Worm (Caenorhabditis elegans): ENCODE results near the gene atx-2.

atx-2 gene

ce11 chrIII:10463653-10464052, 2.5 kb downstream of the atx-2 start:
- TF ChIP-seq Y5F2A.4 (GFP tag; optimal IDR thresholded peaks at IDR 0.05) (no peak), cey-2 (tag; optimal IDR thresholded peaks at IDR 0.05; ENCODE audit: borderline replicate concordance, insufficient read depth) (no peak), spr-3 (GFP tag; optimal IDR thresholded peaks at IDR 0.05) (no peak), skn-1 (tag; optimal IDR thresholded peaks at IDR 0.05) (no peak), mxl-3 (GFP tag; optimal IDR thresholded peaks at IDR 0.05) (peak; percentile 46), ama-1 (optimal IDR thresholded peaks at IDR 0.05) (no peak), nhr-41 (GFP tag; IDR thresholded peaks at IDR 0.05) (no peak), rbr-2 (tag; optimal IDR thresholded peaks at IDR 0.05) (no peak), ctbp-1 (GFP tag; IDR thresholded peaks at IDR 0.05) (no peak), F44E2.7 (GFP tag; IDR thresholded peaks at IDR 0.05) (no peak), set-16 (GFP tag; IDR thresholded peaks at IDR 0.05) (no peak), fos-1 (tag; optimal IDR thresholded peaks at IDR 0.05) (no peak), ceh-32 (tag; optimal IDR thresholded peaks at IDR 0.05; ENCODE audit: poor library complexity) (no peak), lin-29 (GFP tag; IDR thresholded peaks at IDR 0.05) (no peak), mxl-2 (GFP tag; conservative IDR thresholded peaks at IDR 0.05) (no peak), daf-12 (tag; optimal IDR thresholded peaks at IDR 0.05) (no peak), zag-1 (tag; optimal IDR thresholded peaks at IDR 0.05) (no peak), hlh-30 (tag; optimal IDR thresholded peaks at IDR 0.05; ENCODE audit: insufficient read depth) (peak; percentile 86), daf-16 (GFP tag; optimal IDR thresholded peaks at IDR 0.05) (no peak), daf-16 (tag; optimal IDR thresholded peaks at IDR 0.05) (peak; percentile 95), dmd-9 (GFP tag; IDR thresholded peaks at IDR 0.05) (no peak), dve-1 (tag; optimal IDR thresholded peaks at IDR 0.05; ENCODE audit: insufficient read depth) (peak; percentile 64), aly-2 (tag; optimal IDR thresholded peaks at IDR 0.05) (no peak), ceh-28 (tag; optimal IDR thresholded peaks at IDR 0.05) (peak; percentile 59), nhr-6 (tag; optimal IDR thresholded peaks at IDR 0.05) (peak; percentile 14), tag-97 (GFP tag; IDR thresholded peaks at IDR 0.05) (no peak), nhr-102 (tag; optimal IDR thresholded peaks at IDR 0.05) (no peak), F10B5.3 (tag; optimal IDR thresholded peaks at IDR 0.05) (no peak), mdl-1 (tag; optimal IDR thresholded peaks at IDR 0.05) (peak in 1 of 2 experiments; percentile 11), php-3 (GFP tag; IDR thresholded peaks at IDR 0.05) (no peak), sdz-12 (GFP tag; optimal IDR thresholded peaks at IDR 0.05) (no peak), ces-1 (GFP tag; optimal IDR thresholded peaks at IDR 0.05) (no peak), lin-1 (GFP tag; IDR thresholded peaks at IDR 0.05) (no peak), ZK337.2 (GFP tag; IDR thresholded peaks at IDR 0.05) (no peak), nhr-237 (tag; optimal IDR thresholded peaks at IDR 0.05) (no peak), duxl-1 (tag; optimal IDR thresholded peaks at IDR 0.05; ENCODE audit: poor library complexity) (no peak), nhr-42 (GFP tag; IDR thresholded peaks at IDR 0.05) (no peak), lim-7 (GFP tag; IDR thresholded peaks at IDR 0.05) (no peak), pqm-1 (tag; optimal IDR thresholded peaks at IDR 0.05) (no peak), pha-4 (GFP tag; IDR thresholded peaks at IDR 0.05) (no peak), pha-4 (tag; optimal IDR thresholded peaks at IDR 0.05) (no peak), nhr-111 (GFP tag; optimal IDR thresholded peaks at IDR 0.05) (no peak), unc-62 (GFP tag; optimal IDR thresholded peaks at IDR 0.05 in 1 of 2) (peak in 1 of 2 experiments; percentile 25), unc-62 (tag; optimal IDR thresholded peaks at IDR 0.05) (no peak), egl-27 (tag; optimal IDR thresholded peaks at IDR 0.05) (no peak), tra-1 (GFP tag; IDR thresholded peaks at IDR 0.05) (no peak), daf-19 (GFP tag; conservative IDR thresholded peaks at IDR 0.05) (no peak), jun-1 (tag; optimal IDR thresholded peaks at IDR 0.05) (no peak), zfp-2 (tag; optimal IDR thresholded peaks at IDR 0.05) (no peak), dmd-6 (GFP tag; IDR thresholded peaks at IDR 0.05) (peak; percentile 33), nhr-11 (tag; optimal IDR thresholded peaks at IDR 0.05) (peak; percentile 10), unc-130 (GFP tag; optimal IDR thresholded peaks at IDR 0.05) (no peak), spr-1 (tag; optimal IDR thresholded peaks at IDR 0.05) (peak; percentile 30)
